Worm (Caenorhabditis elegans): Measurements from ENCODE around the gene T25F10.4.

The T25F10.4 gene

ce11 chrV:6783044-6783625, 20.9 kb upstream of the T25F10.4 start:
- TF ChIP-seq C16A3.4 (tag; optimal IDR thresholded peaks at IDR 0.05) (no peak), C34B4.2 (tag; optimal IDR thresholded peaks at IDR 0.05) (no peak), efl-1 (optimal IDR thresholded peaks at IDR 0.05) (no peak), efl-1 (GFP tag; optimal IDR thresholded peaks at IDR 0.05 in 1 of 2) (peak in 1 of 2 experiments; percentile 60), isw-1 (GFP tag; IDR thresholded peaks at IDR 0.05) (no peak)

ce11 chrV:6782260-6782659, 20.0 kb upstream of the T25F10.4 start:
- TF ChIP-seq jun-1 (tag; optimal IDR thresholded peaks at IDR 0.05) (no peak), C04F5.9 (tag; optimal IDR thresholded peaks at IDR 0.05) (no peak), mab-9 (GFP tag; IDR thresholded peaks at IDR 0.05) (no peak), pqm-1 (tag; optimal IDR thresholded peaks at IDR 0.05) (no peak), ets-5 (GFP tag; IDR thresholded peaks at IDR 0.05) (no peak), alr-1 (tag; optimal IDR thresholded peaks at IDR 0.05; ENCODE audit: borderline replicate concordance) (no peak)

- TF ChIP-seq nhr-77 (tag; optimal IDR thresholded peaks at IDR 0.05) = no peak
- TF ChIP-seq pqm-1 (tag; optimal IDR thresholded peaks at IDR 0.05) = no peak
- peak; percentile 48 for TF ChIP-seq fkh-8 (tag; optimal IDR thresholded peaks at IDR 0.05)
- TF ChIP-seq hlh-4 (tag; optimal IDR thresholded peaks at IDR 0.05) = peak; percentile 62
- TF ChIP-seq nhr-47 (tag; optimal IDR thresholded peaks at IDR 0.05) = peak; percentile 33
- TF ChIP-seq nhr-19 (GFP tag; conservative IDR thresholded peaks at IDR 0.05) = no peak
- TF ChIP-seq nhr-71 (tag; optimal IDR thresholded peaks at IDR 0.05) = peak; percentile 54
These were observed 18.4 kb upstream of the T25F10.4 start for ce11 chrV:6780676-6781075.

- TF ChIP-seq mef-2 (tag; optimal IDR thresholded peaks at IDR 0.05) (no peak), nhr-71 (tag; optimal IDR thresholded peaks at IDR 0.05) (no peak), hlh-17 (GFP tag; optimal IDR thresholded peaks at IDR 0.05; ENCODE audit: borderline replicate concordance) (no peak), hlh-4 (tag; optimal IDR thresholded peaks at IDR 0.05) (no peak), efl-1 (optimal IDR thresholded peaks at IDR 0.05) (no peak), efl-1 (GFP tag; optimal IDR thresholded peaks at IDR 0.05 in 1 of 2) (no peak)
These were observed 17.9 kb upstream of the T25F10.4 start, which contains the start of gene ZC404.15 for ce11 chrV:6780166-6780565. TSS of gene ZC404.15 (plus strand) at chrV:6780466.

- TF ChIP-seq fkh-8 (tag; optimal IDR thresholded peaks at IDR 0.05) (peak; percentile 67), nhr-71 (tag; optimal IDR thresholded peaks at IDR 0.05) (peak; percentile 59), hlh-4 (tag; optimal IDR thresholded peaks at IDR 0.05) (peak; percentile 89), C04F5.9 (tag; optimal IDR thresholded peaks at IDR 0.05) (no peak), ceh-90 (tag; optimal IDR thresholded peaks at IDR 0.05) (no peak), blmp-1 (tag; optimal IDR thresholded peaks at IDR 0.05) (no peak), egl-27 (tag; optimal IDR thresholded peaks at IDR 0.05) (no peak), Y116A8C.19 (tag; optimal IDR thresholded peaks at IDR 0.05; ENCODE audit: borderline replicate concordance) (no peak), sptf-1 (tag; optimal IDR thresholded peaks at IDR 0.05) (no peak), nhr-11 (tag; optimal IDR thresholded peaks at IDR 0.05) (peak; percentile 36), nhr-28 (tag; optimal IDR thresholded peaks at IDR 0.05) (no peak), nhr-47 (tag; optimal IDR thresholded peaks at IDR 0.05) (peak; percentile 15), ceh-88 (GFP tag; IDR thresholded peaks at IDR 0.05) (no peak), sup-37 (GFP tag; optimal IDR thresholded peaks at IDR 0.05) (no peak), nhr-237 (tag; optimal IDR thresholded peaks at IDR 0.05) (no peak), fos-1 (tag; optimal IDR thresholded peaks at IDR 0.05) (no peak), zip-4 (GFP tag; optimal IDR thresholded peaks at IDR 0.05) (no peak)
These were observed 16.2 kb upstream of the T25F10.4 start for ce11 chrV:6778457-6778856.

ce11 chrV:6775708-6776107, 13.4 kb upstream of the T25F10.4 start, which contains the start of gene srh-28:
TSS of gene srh-28 (minus strand) at chrV:6775808.
- TF ChIP-seq efl-1 (optimal IDR thresholded peaks at IDR 0.05) (no peak), efl-1 (GFP tag; optimal IDR thresholded peaks at IDR 0.05 in 1 of 2) (no peak), tbx-2 (tag; optimal IDR thresholded peaks at IDR 0.05) (no peak), ama-1 (optimal IDR thresholded peaks at IDR 0.05) (no peak), sup-37 (GFP tag; optimal IDR thresholded peaks at IDR 0.05) (no peak), dpl-1 (GFP tag; optimal IDR thresholded peaks at IDR 0.05) (no peak), nhr-71 (tag; optimal IDR thresholded peaks at IDR 0.05) (peak; percentile 17), snu-23 (GFP tag; optimal IDR thresholded peaks at IDR 0.05) (no peak), lin-39 (tag; optimal IDR thresholded peaks at IDR 0.05) (no peak), nhr-47 (tag; optimal IDR thresholded peaks at IDR 0.05) (peak; percentile 30), skn-1 (tag; optimal IDR thresholded peaks at IDR 0.05) (no peak), mef-2 (tag; optimal IDR thresholded peaks at IDR 0.05) (no peak), swsn-7 (tag; optimal IDR thresholded peaks at IDR 0.05) (no peak), ceh-88 (GFP tag; IDR thresholded peaks at IDR 0.05) (no peak), elt-2 (tag; optimal IDR thresholded peaks at IDR 0.05) (no peak), egl-13 (tag; optimal IDR thresholded peaks at IDR 0.05) (no peak), fkh-8 (tag; optimal IDR thresholded peaks at IDR 0.05) (peak; percentile 49), efl-3 (GFP tag; optimal IDR thresholded peaks at IDR 0.05) (no peak), jun-1 (tag; optimal IDR thresholded peaks at IDR 0.05) (no peak), nhr-12 (tag; optimal IDR thresholded peaks at IDR 0.05) (no peak)

Data from whole organism, L1 larva.